Fruit fly (Drosophila melanogaster): ENCODE data around the gene Xrcc2.

Xrcc2 gene

dm6 chrX:18515205-18515921, 15.4 kb downstream of the Xrcc2 start, which contains the start of the genes Bx and HisRS (continued):
- TF ChIP-seq CG16863 (GFP tag; optimal IDR thresholded peaks at IDR 0.05) (no peak), D19A (tag; optimal IDR thresholded peaks at IDR 0.05) (no peak), nmo (GFP tag; optimal IDR thresholded peaks at IDR 0.05) (peak; percentile 26), zen (tag; optimal IDR thresholded peaks at IDR 0.05) (no peak), CG15073 (GFP tag; optimal IDR thresholded peaks at IDR 0.05) (no peak), CG10321 (GFP tag; IDR thresholded peaks at IDR 0.05) (no peak), CG17912 (GFP tag; optimal IDR thresholded peaks at IDR 0.05) (no peak), zfh1 (GFP tag; IDR thresholded peaks at IDR 0.05) (no peak), CG12769 (tag; optimal IDR thresholded peaks at IDR 0.05) (peak; percentile 27), emc (GFP tag; optimal IDR thresholded peaks at IDR 0.05) (no peak), Hr78 (GFP tag; optimal IDR thresholded peaks at IDR 0.05) (no peak), CG42726 (GFP tag; IDR thresholded peaks at IDR 0.05; ENCODE audit: partially characterized antibody) (peak; percentile 59), CG16815 (GFP tag; optimal IDR thresholded peaks at IDR 0.05) (no peak), Usf (GFP tag; optimal IDR thresholded peaks at IDR 0.05) (no peak), Taf1 (GFP tag; IDR thresholded peaks at IDR 0.05) (no peak), CG13894 (tag; optimal IDR thresholded peaks at IDR 0.05) (peak; percentile 2), bsh (GFP tag; optimal IDR thresholded peaks at IDR 0.05) (no peak), trem (tag; optimal IDR thresholded peaks at IDR 0.05) (peak; percentile 9), Max (GFP tag; optimal IDR thresholded peaks at IDR 0.05) (peak; percentile 63), Doc3 (GFP tag; IDR thresholded peaks at IDR 0.05; ENCODE audit: partially characterized antibody) (no peak), pros (GFP tag; optimal IDR thresholded peaks at IDR 0.05) (peak; percentile 29), lilli (GFP tag; optimal IDR thresholded peaks at IDR 0.05) (no peak), grn (GFP tag; optimal IDR thresholded peaks at IDR 0.05) (no peak), CG4360 (GFP tag; IDR thresholded peaks at IDR 0.05) (no peak), CG11247 (GFP tag; IDR thresholded peaks at IDR 0.05) (no peak), CG16813 (GFP tag; IDR thresholded peaks at IDR 0.05; ENCODE audit: partially characterized antibody) (peak; percentile 28; the same call in 1 of the 3 replicates), run (tag; optimal IDR thresholded peaks at IDR 0.05) (no peak), Dip2 (GFP tag; IDR thresholded peaks at IDR 0.05) (no peak), ssp (GFP tag; IDR thresholded peaks at IDR 0.05) (no peak), Spps (tag; optimal IDR thresholded peaks at IDR 0.05) (no peak), CG9609 (GFP tag; optimal IDR thresholded peaks at IDR 0.05) (no peak), Fer3 (tag; optimal IDR thresholded peaks at IDR 0.05) (no peak), CG8359 (GFP tag; optimal IDR thresholded peaks at IDR 0.05; ENCODE audit: borderline replicate concordance) (no peak), CG7928 (GFP tag; optimal IDR thresholded peaks at IDR 0.05) (no peak), Bgb (GFP tag; IDR thresholded peaks at IDR 0.05; ENCODE audit: partially characterized antibody) (peak; percentile 57), abd-A (tag; optimal IDR thresholded peaks at IDR 0.05) (no peak), bcd (GFP tag; optimal IDR thresholded peaks at IDR 0.05) (no peak), CkIIα-i1 (GFP tag; IDR thresholded peaks at IDR 0.05) (no peak), CG13775 (GFP tag; optimal IDR thresholded peaks at IDR 0.05) (no peak), dmrt11E (tag; optimal IDR thresholded peaks at IDR 0.05) (no peak), zf30C (GFP tag; optimal IDR thresholded peaks at IDR 0.05) (no peak), insv (GFP tag; optimal IDR thresholded peaks at IDR 0.05) (no peak), CG7987 (GFP tag; optimal IDR thresholded peaks at IDR 0.05) (no peak), CG10462 (GFP tag; optimal IDR thresholded peaks at IDR 0.05) (no peak), CG14441 (GFP tag; IDR thresholded peaks at IDR 0.05) (no peak), Pdp1 (GFP tag; optimal IDR thresholded peaks at IDR 0.05) (peak in 1 of 2 experiments; percentile 29), pnt (GFP tag; optimal IDR thresholded peaks at IDR 0.05) (no peak), pzg (GFP tag; optimal IDR thresholded peaks at IDR 0.05) (peak; percentile 79), CG11085 (GFP tag; IDR thresholded peaks at IDR 0.05) (no peak)

Data from whole organism, embryonic.